Worm (Caenorhabditis elegans) whole organism, late embryonic: Measurements from ENCODE around the gene F54E2.2.

Experiments
- C38D4.7 ChIP-seq: fragments of 200-800 bp; sonication (Bioruptor generic); optimal IDR thresholded peaks from 2 replicates; lab custom pipeline; 2018; ENCODE audit warnings: mild to moderate bottlenecking, missing genetic modification characterization, moderate library complexity, missing compliant biosample characterization
- F13H6.1 ChIP-seq: sonication (generic microtip); optimal IDR thresholded peaks from 2 replicates; lab custom pipeline; 2016; ENCODE audit warnings: missing genetic modification characterization, missing compliant biosample characterization
- ahr-1 ChIP-seq: sonication (generic microtip); optimal IDR thresholded peaks from 2 replicates; lab custom pipeline; 2016; ENCODE audit warnings: missing genetic modification characterization, missing compliant biosample characterization
- ceh-18 ChIP-seq: sonication (generic microtip); optimal IDR thresholded peaks from 2 replicates; lab custom pipeline; 2016; ENCODE audit warnings: missing genetic modification characterization, missing compliant biosample characterization
- ceh-2 ChIP-seq: sonication (generic microtip); optimal IDR thresholded peaks from 2 replicates; lab custom pipeline; 2016; ENCODE audit warnings: missing genotype, missing genetic modification characterization, missing compliant biosample characterization
- ceh-24 ChIP-seq: sonication (generic microtip); optimal IDR thresholded peaks from 2 replicates; lab custom pipeline; 2016; ENCODE audit warnings: mild to moderate bottlenecking, missing genetic modification characterization, missing compliant biosample characterization
- ceh-30 ChIP-seq: fragments of 150-350 bp; optimal IDR thresholded peaks from 2 replicates; lab custom pipeline; 2014; ENCODE audit warnings: missing biosample characterization, missing genetic modification characterization
- ceh-31 ChIP-seq: sonication (generic microtip); optimal IDR thresholded peaks from 2 replicates; lab custom pipeline; 2016; ENCODE audit warnings: missing genetic modification characterization, missing compliant biosample characterization
- ceh-34 ChIP-seq: sonication (generic microtip); optimal IDR thresholded peaks from 2 replicates; lab custom pipeline; 2016; ENCODE audit warnings: mild to moderate bottlenecking, missing genetic modification characterization, missing compliant biosample characterization
- ceh-48 ChIP-seq: sonication (generic microtip); optimal IDR thresholded peaks from 2 replicates; lab custom pipeline; 2016; ENCODE audit warnings: missing genetic modification characterization, inconsistent platforms, missing compliant biosample characterization
- dve-1 ChIP-seq: sonication (generic microtip); optimal IDR thresholded peaks from 2 replicates; lab custom pipeline; 2017; ENCODE audit warnings: antibody characterized with exemption, mild to moderate bottlenecking, missing genetic modification characterization, missing compliant biosample characterization
- elt-2 ChIP-seq: sonication (generic microtip); optimal IDR thresholded peaks from 2 replicates; lab custom pipeline; 2016; ENCODE audit warnings: missing genetic modification reagents, missing genetic modification characterization, missing compliant biosample characterization
- elt-4 ChIP-seq: sonication (generic microtip); optimal IDR thresholded peaks from 2 replicates; lab custom pipeline; 2016; ENCODE audit warnings: missing genetic modification characterization, missing compliant biosample characterization
- ets-4 ChIP-seq: sonication (generic microtip); optimal IDR thresholded peaks from 2 replicates; lab custom pipeline; 2016; ENCODE audit warnings: missing genetic modification characterization, missing compliant biosample characterization
- fkh-6 ChIP-seq: sonication (generic microtip); optimal IDR thresholded peaks from 2 replicates; lab custom pipeline; 2016; ENCODE audit warnings: missing genetic modification characterization, missing compliant biosample characterization
- gmeb-2 ChIP-seq: sonication (generic microtip); optimal IDR thresholded peaks from 2 replicates; lab custom pipeline; 2016; ENCODE audit warnings: missing genetic modification characterization, inconsistent platforms, missing compliant biosample characterization
- hlh-13 ChIP-seq: fragments of 200-800 bp; sonication (Bioruptor generic); optimal IDR thresholded peaks from 2 replicates; lab custom pipeline; 2018; ENCODE audit warnings: mild to moderate bottlenecking, missing genetic modification characterization, missing compliant biosample characterization
- hlh-15 ChIP-seq: sonication (generic microtip); optimal IDR thresholded peaks from 2 replicates; lab custom pipeline; 2016; ENCODE audit warnings: missing genetic modification characterization, missing compliant biosample characterization
- hlh-8 ChIP-seq: sonication (generic microtip); optimal IDR thresholded peaks from 2 replicates; lab custom pipeline; 2016; ENCODE audit warnings: missing genotype, missing genetic modification characterization, missing compliant biosample characterization
- lin-11 ChIP-seq: fragments of 200-800 bp; sonication (Bioruptor generic); optimal IDR thresholded peaks from 2 replicates; lab custom pipeline; 2018; ENCODE audit warnings: mild to moderate bottlenecking, missing genetic modification characterization, missing compliant biosample characterization
- mec-3 ChIP-seq: sonication (generic microtip); optimal IDR thresholded peaks from 2 replicates; lab custom pipeline; 2016; ENCODE audit warnings: borderline replicate concordance, missing genetic modification characterization, missing compliant biosample characterization
- nfya-1 ChIP-seq: sonication (generic microtip); optimal IDR thresholded peaks from 2 replicates; lab custom pipeline; 2017; ENCODE audit warnings: missing genetic modification characterization, mild to moderate bottlenecking, missing compliant biosample characterization, antibody characterized with exemption, moderate library complexity
- nhr-11 ChIP-seq: fragments of 150-350 bp; optimal IDR thresholded peaks from 2 replicates; lab custom pipeline; 2014; ENCODE audit warnings: missing biosample characterization, missing genetic modification characterization
- nhr-232 ChIP-seq: sonication (generic microtip); optimal IDR thresholded peaks from 2 replicates; lab custom pipeline; 2016; ENCODE audit warnings: missing genetic modification characterization, missing compliant biosample characterization
- npax-4 ChIP-seq: sonication (generic microtip); optimal IDR thresholded peaks from 2 replicates; lab custom pipeline; 2016; ENCODE audit warnings: missing genetic modification characterization, missing compliant biosample characterization
- pax-1 ChIP-seq: fragments of 150-350 bp; optimal IDR thresholded peaks from 2 replicates; lab custom pipeline; 2014; ENCODE audit warnings: missing biosample characterization, missing genetic modification characterization
- pha-2 ChIP-seq: sonication (generic microtip); optimal IDR thresholded peaks from 2 replicates; lab custom pipeline; 2017; ENCODE audit warnings: mild to moderate bottlenecking, missing genetic modification characterization, missing compliant biosample characterization
- ref-2 ChIP-seq: sonication (generic microtip); optimal IDR thresholded peaks from 2 replicates; lab custom pipeline; 2016; ENCODE audit warnings: missing genetic modification characterization, missing compliant biosample characterization
- sdc-2 ChIP-seq: sonication (generic microtip); optimal IDR thresholded peaks from 2 replicates; lab custom pipeline; 2016; ENCODE audit warnings: missing genotype, missing genetic modification characterization, missing compliant biosample characterization
- syd-9 ChIP-seq: sonication (generic microtip); optimal IDR thresholded peaks from 2 replicates; lab custom pipeline; 2016; ENCODE audit warnings: mild to moderate bottlenecking, missing genetic modification characterization, moderate library complexity, missing compliant biosample characterization
- ttx-3 ChIP-seq: sonication (generic microtip); optimal IDR thresholded peaks from 2 replicates; lab custom pipeline; 2016; ENCODE audit warnings: missing genetic modification reagents, missing genetic modification characterization, missing compliant biosample characterization
- unc-42 ChIP-seq: sonication (generic microtip); optimal IDR thresholded peaks from 2 replicates; lab custom pipeline; 2016; ENCODE audit warnings: missing genotype, missing genetic modification characterization, missing compliant biosample characterization
- unc-55 ChIP-seq: sonication (generic microtip); optimal IDR thresholded peaks from 2 replicates; lab custom pipeline; 2017; ENCODE audit warnings: missing biosample characterization, missing genetic modification reagents, missing genetic modification characterization
- unc-86 ChIP-seq: sonication (generic microtip); optimal IDR thresholded peaks from 2 replicates; lab custom pipeline; 2016; ENCODE audit warnings: missing genetic modification characterization, missing compliant biosample characterization
- zip-5 ChIP-seq: sonication (generic microtip); optimal IDR thresholded peaks from 2 replicates; lab custom pipeline; 2016; ENCODE audit warnings: missing genetic modification characterization, missing compliant biosample characterization
- ztf-16 ChIP-seq: sonication (generic microtip); optimal IDR thresholded peaks from 2 replicates; lab custom pipeline; 2017; ENCODE audit warnings: missing genetic modification characterization, missing compliant biosample characterization

Gene F54E2.2

ce11 chrV:2815956-2816355 lies 19.9 kb downstream of the F54E2.2 start, which contains the start of gene F54E2.5:
TSS of gene F54E2.5 (minus strand) at chrV:2816056.
- TF ChIP-seq F13H6.1 (no peak), ceh-18 (no peak), elt-4 (no peak)

- TF ChIP-seq elt-4 (no peak), npax-4 (tag; lab: Kevin White, UChicago) (no peak), gmeb-2 (tag; lab: Kevin White, UChicago) (no peak), pax-1 (no peak), zip-5 (no peak), hlh-8 (tag; lab: Kevin White, UChicago) (no peak), elt-2 (tag; lab: Kevin White, UChicago) (no peak), ceh-30 (tag; lab: Kevin White, UChicago) (no peak), syd-9 (tag; lab: Kevin White, UChicago) (no peak), ref-2 (tag; lab: Kevin White, UChicago) (no peak), ceh-34 (tag; lab: Kevin White, UChicago) (no peak)
Observed at ce11 chrV:2818117-2818516, 22.0 kb downstream of the F54E2.2 start, which contains the start of gene srt-34. TSS of gene srt-34 (minus strand) at chrV:2818217.

ce11 chrV:2821618-2822272 lies 25.6 kb downstream of the F54E2.2 start, which contains the start of gene srh-36:
TSS of gene srh-36 (minus strand) at chrV:2821668.
- TF ChIP-seq ceh-48 (tag; lab: Kevin White, UChicago) (no peak), ceh-2 (no peak), sdc-2 (no peak), hlh-15 (tag; lab: Kevin White, UChicago) (no peak), ceh-31 (no peak), fkh-6 (tag; lab: Kevin White, UChicago) (no peak), ets-4 (tag; lab: Kevin White, UChicago) (no peak), unc-55 (GFP tag; lab: Kevin White, UChicago) (no peak), nfya-1 (tag; lab: Kevin White, UChicago) (no peak), lin-11 (tag; lab: Kevin White, UChicago) (no peak), nhr-232 (tag; lab: Kevin White, UChicago) (no peak), C38D4.7 (GFP tag; lab: Kevin White, UChicago) (no peak), mec-3 (tag; lab: Kevin White, UChicago) (no peak), pha-2 (tag; lab: Kevin White, UChicago) (no peak), ceh-30 (tag; lab: Kevin White, UChicago) (no peak), nhr-11 (tag; lab: Kevin White, UChicago) (no peak), hlh-13 (no peak), ttx-3 (tag; lab: Kevin White, UChicago) (no peak), ztf-16 (tag; lab: Kevin White, UChicago) (no peak)
- TF ChIP-seq, all 69 proteins: peak for 0

ce11 chrV:2825978-2826377 lies 29.9 kb downstream of the F54E2.2 start:
- TF ChIP-seq zip-5: no peak
- TF ChIP-seq dve-1 (tag; lab: Kevin White, UChicago): peak; percentile 85
- no peak for TF ChIP-seq unc-86 (tag; lab: Kevin White, UChicago)
- no peak for TF ChIP-seq ceh-30 (tag; lab: Kevin White, UChicago)
- TF ChIP-seq ahr-1 (tag; lab: Kevin White, UChicago): no peak
- TF ChIP-seq ceh-24 (tag; lab: Kevin White, UChicago): no peak

ce11 chrV:2826815-2827214 lies 30.7 kb downstream of the F54E2.2 start, which contains the start of gene T03D3.5:
TSS of gene T03D3.5 (minus strand) at chrV:2826835.
- TF ChIP-seq ets-4 (tag; lab: Kevin White, UChicago) (no peak), unc-42 (tag; lab: Kevin White, UChicago) (peak; percentile 1)
